Worm (Caenorhabditis elegans) whole organism, L4 larva: ENCODE data around the gene F48E8.2.
A peak's percentile ranks its signal among the peaks of the same experiment; 100 is the strongest.

Experiments
- R02D3.7 ChIP-seq: fragments of 150-350 bp; sonication (generic microtip); optimal IDR thresholded peaks from 3 replicates; lab custom pipeline; 2014; ENCODE audit warnings: missing biosample characterization, missing genetic modification characterization
- T20F7.1 ChIP-seq: fragments of 200-800 bp; sonication (Bioruptor generic); optimal IDR thresholded peaks from 2 replicates; lab custom pipeline; 2018; ENCODE audit warnings: mild to moderate bottlenecking, missing genetic modification characterization, missing compliant biosample characterization
- T26A8.4 ChIP-seq: fragments of 200-800 bp; sonication (Bioruptor generic); IDR thresholded peaks from 2 replicates; pipeline ENCODE4 v1.3.6; 2022; ENCODE audit warnings: missing genetic modification characterization, missing compliant biosample characterization
- Y48G9A.11 ChIP-seq: fragments of 200-800 bp; sonication (Bioruptor generic); IDR thresholded peaks from 2 replicates; pipeline ENCODE4 v1.3.6; 2022; ENCODE audit warnings: missing genetic modification reagents, missing genetic modification characterization, missing compliant biosample characterization
- Y75B8A.6 ChIP-seq: fragments of 200-800 bp; sonication (Bioruptor generic); IDR thresholded peaks from 2 replicates; pipeline ENCODE4 v1.3.6; 2022; ENCODE audit warnings: missing genetic modification reagents, missing genetic modification characterization, missing compliant biosample characterization
- ZK546.5 ChIP-seq, 2 experiments: sonication (generic microtip); optimal IDR thresholded peaks; 2 replicates each; lab custom pipeline; 2017; ENCODE audit warnings: missing biosample characterization in 2 of 2, missing genetic modification characterization in 2 of 2
- aly-2 ChIP-seq: sonication (generic microtip); optimal IDR thresholded peaks from 2 replicates; lab custom pipeline; 2018; ENCODE audit warnings: missing biosample characterization, missing genetic modification characterization
- arid-1 ChIP-seq: fragments of 200-800 bp; sonication (Bioruptor generic); conservative IDR thresholded peaks from 2 replicates; pipeline ENCODE4 v1.3.6; 2022; ENCODE audit warnings: missing genetic modification reagents, missing genetic modification characterization, missing compliant biosample characterization
- attf-4 ChIP-seq: sonication (generic microtip); optimal IDR thresholded peaks from 3 replicates; lab custom pipeline; 2017; ENCODE audit warnings: missing biosample characterization, missing genetic modification characterization
- ceh-28 ChIP-seq: fragments of 150-350 bp; optimal IDR thresholded peaks from 2 replicates; lab custom pipeline; 2014; ENCODE audit warnings: missing biosample characterization, missing genetic modification reagents, missing genetic modification characterization
- ces-1 ChIP-seq: fragments of 150-350 bp; sonication (generic microtip); optimal IDR thresholded peaks from 4 replicates; lab custom pipeline; 2014; ENCODE audit warnings: missing biosample characterization, missing genetic modification reagents, missing genetic modification characterization
- daf-12 ChIP-seq: fragments of 150-350 bp; optimal IDR thresholded peaks from 2 replicates; lab custom pipeline; 2014; ENCODE audit warnings: missing biosample characterization, missing genetic modification reagents, missing genetic modification characterization
- daf-8 ChIP-seq: fragments of 200-800 bp; sonication (Bioruptor generic); IDR thresholded peaks from 2 replicates; pipeline ENCODE4 v1.3.6; 2022; ENCODE audit warnings: missing genetic modification characterization, missing compliant biosample characterization
- dmd-9 ChIP-seq: fragments of 200-800 bp; sonication (Bioruptor generic); IDR thresholded peaks from 2 replicates; pipeline ENCODE4 v1.3.6; 2022; ENCODE audit warnings: missing genetic modification reagents, missing genetic modification characterization, missing compliant biosample characterization
- dpl-1 ChIP-seq: fragments of 150-350 bp; optimal IDR thresholded peaks from 2 replicates; lab custom pipeline; 2014; ENCODE audit warnings: missing biosample characterization, missing genetic modification reagents, missing genetic modification characterization
- fkh-10 ChIP-seq: fragments of 150-350 bp; optimal IDR thresholded peaks from 2 replicates; lab custom pipeline; 2014; ENCODE audit warnings: missing biosample characterization, missing genetic modification reagents, missing genetic modification characterization
- fos-1 ChIP-seq: fragments of 150-350 bp; optimal IDR thresholded peaks from 2 replicates; lab custom pipeline; 2014; ENCODE audit warnings: missing biosample characterization, missing genetic modification characterization
- gei-8 ChIP-seq: fragments of 200-800 bp; sonication (Bioruptor generic); optimal IDR thresholded peaks from 2 replicates; lab custom pipeline; 2018; ENCODE audit warnings: mild to moderate bottlenecking, missing genetic modification characterization, missing compliant biosample characterization
- hlh-30 ChIP-seq: sonication (generic microtip); optimal IDR thresholded peaks from 2 replicates; lab custom pipeline; 2017; ENCODE audit warnings: antibody characterized with exemption, mild to moderate bottlenecking, missing genetic modification characterization, missing compliant biosample characterization; ENCODE audit not compliant: insufficient read depth
- hmg-1.1 ChIP-seq: fragments of 200-800 bp; sonication (Bioruptor generic); IDR thresholded peaks from 2 replicates; pipeline ENCODE4 v1.3.6; 2022; ENCODE audit warnings: missing genetic modification reagents, missing genetic modification characterization, missing compliant biosample characterization
- jun-1 ChIP-seq: fragments of 150-350 bp; optimal IDR thresholded peaks from 2 replicates; lab custom pipeline; 2014; ENCODE audit warnings: missing biosample characterization, missing genetic modification reagents, missing genetic modification characterization
- mdl-1 ChIP-seq, 2 experiments: fragments of 150-350 bp in 1 of 2; sonication (generic microtip) in 1 of 2; optimal IDR thresholded peaks; 2 replicates each; lab custom pipeline; 2014 to 2017; ENCODE audit warnings: missing biosample characterization in 2 of 2, missing genetic modification characterization in 2 of 2
- mes-2 ChIP-seq: sonication (generic microtip); optimal IDR thresholded peaks from 2 replicates; lab custom pipeline; 2016; ENCODE audit warnings: missing genotype, mild to moderate bottlenecking, missing genetic modification characterization, missing compliant biosample characterization; ENCODE audit not compliant: poor library complexity, severe bottlenecking
- nhr-10 ChIP-seq: fragments of 150-350 bp; optimal IDR thresholded peaks from 2 replicates; lab custom pipeline; 2014; ENCODE audit warnings: missing biosample characterization, missing genetic modification characterization
- nhr-102 ChIP-seq: sonication (generic microtip); optimal IDR thresholded peaks from 2 replicates; lab custom pipeline; 2016; ENCODE audit warnings: mild to moderate bottlenecking, missing genetic modification characterization, moderate library complexity, missing compliant biosample characterization
- nhr-41 ChIP-seq: fragments of 200-800 bp; sonication (Bioruptor generic); IDR thresholded peaks from 2 replicates; pipeline ENCODE4 v1.3.6; 2022; ENCODE audit warnings: missing genetic modification reagents, missing genetic modification characterization, missing compliant biosample characterization
- nhr-77 ChIP-seq: fragments of 150-350 bp; optimal IDR thresholded peaks from 2 replicates; lab custom pipeline; 2014; ENCODE audit warnings: missing biosample characterization, missing genetic modification characterization
- pha-4 ChIP-seq, 2 experiments: fragments of 150-350 bp in 1 of 2; fragments of 200-800 bp in 1 of 2; sonication (Bioruptor generic) in 1 of 2; IDR thresholded peaks in 1 of 2; optimal IDR thresholded peaks in 1 of 2; 2 replicates each; pipeline versions ENCODE4 v1.3.6 to Lab custom; 2014 to 2022; ENCODE audit warnings: missing genetic modification characterization in 2 of 2, missing genetic modification reagents in 2 of 2, missing biosample characterization in 1 of 2, missing compliant biosample characterization in 1 of 2
- php-3 ChIP-seq: fragments of 200-800 bp; sonication (Bioruptor generic); IDR thresholded peaks from 2 replicates; pipeline ENCODE4 v1.3.6; 2022; ENCODE audit warnings: missing genetic modification reagents, missing genetic modification characterization, missing compliant biosample characterization
- rbr-2 ChIP-seq: sonication (generic microtip); optimal IDR thresholded peaks from 2 replicates; lab custom pipeline; 2016; ENCODE audit warnings: missing genotype, missing genetic modification characterization, missing compliant biosample characterization
- saeg-2 ChIP-seq: fragments of 200-800 bp; sonication (Bioruptor generic); IDR thresholded peaks from 2 replicates; pipeline ENCODE4 v1.3.6; 2022; ENCODE audit warnings: missing genetic modification reagents, missing genetic modification characterization, missing compliant biosample characterization
- snpc-4 ChIP-seq: fragments of 150-350 bp; optimal IDR thresholded peaks from 2 replicates; lab custom pipeline; 2014; ENCODE audit warnings: missing biosample characterization, missing genetic modification characterization
- tra-1 ChIP-seq: fragments of 200-800 bp; sonication (Bioruptor generic); IDR thresholded peaks from 2 replicates; pipeline ENCODE4 v1.3.6; 2022; ENCODE audit warnings: missing genetic modification reagents, missing genetic modification characterization, missing compliant biosample characterization
- unc-130 ChIP-seq: sonication (generic microtip); optimal IDR thresholded peaks from 2 replicates; lab custom pipeline; 2016; ENCODE audit warnings: missing genetic modification reagents, missing genetic modification characterization, missing compliant biosample characterization
- unc-39 ChIP-seq: sonication (generic microtip); optimal IDR thresholded peaks from 2 replicates; lab custom pipeline; 2017; ENCODE audit warnings: missing biosample characterization, missing genetic modification characterization
- vab-7 ChIP-seq: fragments of 200-800 bp; sonication (Bioruptor generic); IDR thresholded peaks from 2 replicates; pipeline ENCODE4 v1.3.6; 2022; ENCODE audit warnings: missing genetic modification reagents, missing genetic modification characterization, missing compliant biosample characterization
- zag-1 ChIP-seq: fragments of 150-350 bp; optimal IDR thresholded peaks from 2 replicates; lab custom pipeline; 2014; ENCODE audit warnings: missing biosample characterization, missing genetic modification characterization
- zfp-2 ChIP-seq: sonication (generic microtip); optimal IDR thresholded peaks from 2 replicates; lab custom pipeline; 2016; ENCODE audit warnings: mild to moderate bottlenecking, missing genetic modification characterization, missing compliant biosample characterization
- zfp-3 ChIP-seq: fragments of 200-800 bp; sonication (Bioruptor generic); conservative IDR thresholded peaks from 2 replicates; pipeline ENCODE4 v1.3.6; 2022; ENCODE audit warnings: missing genetic modification reagents, missing genetic modification characterization, missing compliant biosample characterization
- zip-11 ChIP-seq: fragments of 200-800 bp; sonication (Bioruptor generic); IDR thresholded peaks from 2 replicates; pipeline ENCODE4 v1.3.6; 2022; ENCODE audit warnings: missing genetic modification characterization, missing compliant biosample characterization
- ztf-11 ChIP-seq: fragments of 150-350 bp; optimal IDR thresholded peaks from 2 replicates; lab custom pipeline; 2014; ENCODE audit warnings: missing biosample characterization, missing genetic modification characterization

Gene F48E8.2

DNA sequence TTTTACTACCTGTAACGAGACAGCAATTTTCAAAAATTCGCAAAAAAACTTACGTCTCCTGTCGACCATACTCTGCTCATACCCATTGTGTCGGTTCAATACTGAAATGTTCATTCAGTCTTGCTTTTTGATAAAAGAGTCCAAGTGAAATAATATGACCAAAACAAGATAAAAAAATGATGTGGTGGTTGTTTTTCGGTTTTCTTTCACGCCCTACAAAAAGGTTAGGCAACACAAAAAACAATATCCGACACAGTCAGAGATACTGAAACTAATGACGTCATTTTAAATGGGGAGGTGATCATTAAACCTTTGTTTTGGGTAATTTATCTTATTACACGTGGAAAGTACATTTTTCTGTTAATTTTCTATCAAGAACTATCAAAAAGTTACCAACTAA, 31.0 kb downstream of the F48E8.2 start, which contains the start of gene R02F2.8:
TSS of gene R02F2.8 (minus strand) at position 101 of the 400 bp plus-strand sequence.
- no peak for TF ChIP-seq saeg-2 (GFP tag; lab: Robert Waterston, UW)
- TF ChIP-seq ces-1, result no peak
- TF ChIP-seq T26A8.4 (GFP tag; lab: Robert Waterston, UW), result no peak
- no peak for TF ChIP-seq rbr-2 (tag; lab: Kevin White, UChicago)
- no peak for TF ChIP-seq vab-7 (GFP tag; lab: Robert Waterston, UW)
- no peak for TF ChIP-seq mdl-1 (tag; optimal IDR thresholded peaks at IDR 0.05; lab: Kevin White, UChicago)
- no peak for TF ChIP-seq pha-4 (GFP tag; IDR thresholded peaks at IDR 0.05; lab: Robert Waterston, UW)
- TF ChIP-seq pha-4 (tag; optimal IDR thresholded peaks at IDR 0.05; lab: Kevin White, UChicago), result no peak
- TF ChIP-seq nhr-102 (tag; lab: Kevin White, UChicago), result no peak
- TF ChIP-seq, all 104 proteins: peak for 0

DNA sequence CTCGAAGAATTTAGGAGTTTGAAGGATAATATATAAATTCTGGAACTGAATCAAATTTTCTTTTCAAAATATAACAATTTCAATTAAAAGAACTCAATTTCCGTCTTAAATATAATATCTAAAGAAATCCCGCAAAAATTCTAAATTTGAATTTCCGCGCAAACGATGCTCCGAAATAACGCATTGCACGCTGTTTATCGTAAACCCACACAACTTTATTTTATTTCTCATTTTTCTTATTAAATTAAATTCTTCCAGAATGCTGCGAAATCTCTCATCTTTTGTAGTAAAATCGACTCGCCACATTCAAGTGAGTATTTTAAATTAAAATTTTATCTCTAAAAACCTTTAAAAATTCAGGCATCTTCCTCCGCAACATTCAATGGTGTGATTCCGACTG, 34.8 kb downstream of the F48E8.2 start, which contains the start of gene R02F2.9:
TSS of gene R02F2.9 (plus strand) at position 218 of the 400 bp plus-strand sequence.
- TF ChIP-seq jun-1 (no peak), mes-2 (peak; percentile 58), dpl-1 (peak; percentile 92), php-3 (no peak), daf-12 (no peak), aly-2 (tag; lab: Kevin White, UChicago) (no peak), Y48G9A.11 (GFP tag; lab: Robert Waterston, UW) (peak; percentile 98), ceh-28 (tag; lab: Kevin White, UChicago) (no peak), unc-130 (GFP tag; lab: Kevin White, UChicago) (no peak), unc-39 (no peak), T20F7.1 (GFP tag; lab: Kevin White, UChicago) (peak; percentile 96), zag-1 (tag; lab: Kevin White, UChicago) (no peak), arid-1 (GFP tag; lab: Robert Waterston, UW) (no peak), R02D3.7 (tag; lab: Kevin White, UChicago) (peak; percentile 75)

DNA sequence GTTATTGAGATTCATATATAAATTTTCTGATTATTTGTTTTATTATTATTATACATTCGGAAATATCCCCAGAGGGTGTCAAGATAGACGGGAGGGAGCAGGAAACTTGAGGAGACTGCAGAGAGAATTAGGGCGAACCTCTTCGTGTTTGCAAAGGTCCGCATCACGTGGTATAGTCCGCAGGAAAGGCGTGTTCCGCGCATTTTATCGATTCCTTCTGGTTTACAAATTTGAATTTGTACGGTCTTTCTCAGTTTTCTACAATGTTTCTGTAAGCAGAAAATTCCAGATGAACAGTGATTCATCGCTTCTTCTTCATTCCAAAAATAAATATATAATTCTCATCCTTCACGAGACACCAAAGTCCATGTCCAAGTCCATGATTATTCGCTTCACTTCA, 35.8 kb downstream of the F48E8.2 start:
- peak; percentile 24 for TF ChIP-seq hlh-30 (tag; lab: Kevin White, UChicago)
- no peak for TF ChIP-seq daf-8
- TF ChIP-seq, all 104 proteins: peak for 1

DNA sequence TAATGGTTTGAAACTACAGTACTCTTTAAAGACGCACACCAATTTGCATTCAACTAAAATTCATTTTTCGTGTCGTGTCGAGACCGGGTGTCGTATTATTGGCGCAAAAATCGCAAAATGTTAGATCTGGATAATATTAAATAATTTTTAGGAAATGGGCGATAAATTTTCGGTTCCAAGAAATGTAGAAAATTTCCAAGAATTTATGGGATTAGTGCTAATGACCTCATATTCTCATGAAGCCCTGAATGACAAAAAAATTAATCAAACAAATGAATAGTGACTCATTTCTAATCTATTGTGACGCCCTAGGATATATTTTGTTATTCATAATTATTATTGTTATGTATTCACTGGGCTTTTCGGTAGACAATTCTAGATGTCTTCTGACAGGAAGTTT, 36.6 kb downstream of the F48E8.2 start:
- no peak for TF ChIP-seq dmd-9 (GFP tag; lab: Robert Waterston, UW)
- TF ChIP-seq fos-1 (tag; lab: Kevin White, UChicago), result no peak
- no peak for TF ChIP-seq Y75B8A.6 (GFP tag; lab: Robert Waterston, UW)
- TF ChIP-seq fkh-10 (GFP tag; lab: Kevin White, UChicago), result no peak
- no peak for TF ChIP-seq snpc-4 (tag; lab: Kevin White, UChicago)
- no peak for TF ChIP-seq nhr-77 (tag; lab: Kevin White, UChicago)
- no peak for TF ChIP-seq attf-4 (tag; lab: Kevin White, UChicago)
- TF ChIP-seq ztf-11 (tag; lab: Kevin White, UChicago), result no peak
- no peak for TF ChIP-seq tra-1 (GFP tag; lab: Robert Waterston, UW)
- TF ChIP-seq nhr-10 (tag; lab: Kevin White, UChicago), result no peak
- no peak for TF ChIP-seq ZK546.5 (tag; optimal IDR thresholded peaks at IDR 0.05; lab: Kevin White, UChicago)
- no peak for TF ChIP-seq zip-11 (GFP tag; lab: Robert Waterston, UW)
- no peak for TF ChIP-seq gei-8
- TF ChIP-seq hmg-1.1 (GFP tag; lab: Robert Waterston, UW), result no peak
- TF ChIP-seq rbr-2 (tag; lab: Kevin White, UChicago), result no peak
- no peak for TF ChIP-seq zfp-2 (tag; lab: Kevin White, UChicago)
- no peak for TF ChIP-seq zfp-3 (GFP tag; lab: Robert Waterston, UW)
- TF ChIP-seq nhr-41 (GFP tag; lab: Robert Waterston, UW), result no peak
